Worm (Caenorhabditis elegans): ENCODE results near the gene C14C10.10.
A peak's percentile ranks its signal among the peaks of the same experiment; 100 is the strongest.

Gene C14C10.10

ce11 chrV:12596795-12597194 lies 2.1 kb downstream of the C14C10.10 start:
- peak; percentile 66 for TF ChIP-seq ceh-48 (tag; optimal IDR thresholded peaks at IDR 0.05)
- TF ChIP-seq sox-2 (GFP tag; IDR thresholded peaks at IDR 0.05), result no peak
- peak; percentile 89 for TF ChIP-seq elt-2 (tag; optimal IDR thresholded peaks at IDR 0.05)
- no peak for TF ChIP-seq ceh-22 (tag; optimal IDR thresholded peaks at IDR 0.05)
- TF ChIP-seq fax-1 (tag; optimal IDR thresholded peaks at IDR 0.05), result peak; percentile 46
- TF ChIP-seq pha-4 (tag; optimal IDR thresholded peaks at IDR 0.05), result no peak
- TF ChIP-seq ttx-3 (tag; optimal IDR thresholded peaks at IDR 0.05), result no peak
- peak; percentile 48 for TF ChIP-seq zip-5 (tag; optimal IDR thresholded peaks at IDR 0.05)
- peak; percentile 60 for TF ChIP-seq eyg-1 (tag; optimal IDR thresholded peaks at IDR 0.05)
- peak; percentile 68 for TF ChIP-seq ceh-14 (tag; optimal IDR thresholded peaks at IDR 0.05)
- peak; percentile 56 for TF ChIP-seq ceh-18 (tag; optimal IDR thresholded peaks at IDR 0.05)
- TF ChIP-seq pat-9 (tag; optimal IDR thresholded peaks at IDR 0.05), result peak; percentile 42
- no peak for TF ChIP-seq ama-1 (optimal IDR thresholded peaks at IDR 0.05)
- peak; percentile 23 for TF ChIP-seq npax-4 (tag; optimal IDR thresholded peaks at IDR 0.05)
- TF ChIP-seq K02D7.2 (tag; optimal IDR thresholded peaks at IDR 0.05), result peak; percentile 40
- TF ChIP-seq hlh-15 (tag; optimal IDR thresholded peaks at IDR 0.05), result peak; percentile 33
- TF ChIP-seq che-1 (tag; optimal IDR thresholded peaks at IDR 0.05), result peak; percentile 66
- TF ChIP-seq ztf-16 (tag; optimal IDR thresholded peaks at IDR 0.05), result peak; percentile 65
- peak; percentile 55 for TF ChIP-seq tbx-2 (tag; optimal IDR thresholded peaks at IDR 0.05)
- peak; percentile 78 for TF ChIP-seq ceh-34 (tag; optimal IDR thresholded peaks at IDR 0.05)
- TF ChIP-seq ceh-45 (GFP tag; IDR thresholded peaks at IDR 0.05), result no peak
- peak; percentile 64 for TF ChIP-seq rnt-1 (tag; optimal IDR thresholded peaks at IDR 0.05)
- TF ChIP-seq ceh-31 (tag; optimal IDR thresholded peaks at IDR 0.05), result peak; percentile 54
- TF ChIP-seq gmeb-2 (tag; optimal IDR thresholded peaks at IDR 0.05), result peak; percentile 64
- peak; percentile 31 for TF ChIP-seq hlh-8 (tag; optimal IDR thresholded peaks at IDR 0.05)
- peak; percentile 52 for TF ChIP-seq dve-1 (tag; optimal IDR thresholded peaks at IDR 0.05)
- no peak for TF ChIP-seq pax-1 (tag; optimal IDR thresholded peaks at IDR 0.05)
- peak; percentile 58 for TF ChIP-seq hlh-13 (GFP tag; optimal IDR thresholded peaks at IDR 0.05)
- TF ChIP-seq elt-4 (tag; optimal IDR thresholded peaks at IDR 0.05), result no peak
- peak; percentile 63 for TF ChIP-seq syd-9 (tag; optimal IDR thresholded peaks at IDR 0.05)
- no peak for TF ChIP-seq K09A11.1 (tag; optimal IDR thresholded peaks at IDR 0.05; ENCODE audit: insufficient read depth)
- TF ChIP-seq F13H6.1 (tag; optimal IDR thresholded peaks at IDR 0.05), result peak; percentile 29
- peak; percentile 38; the same call in 1 of the 2 replicates for TF ChIP-seq unc-3 (GFP tag; conservative IDR thresholded peaks at IDR 0.05)
- peak; percentile 2 for TF ChIP-seq unc-3 (tag; optimal IDR thresholded peaks at IDR 0.05)
- peak; percentile 53 for TF ChIP-seq fkh-6 (tag; optimal IDR thresholded peaks at IDR 0.05)
- TF ChIP-seq nhr-232 (tag; optimal IDR thresholded peaks at IDR 0.05), result peak; percentile 51
- TF ChIP-seq pha-2 (tag; optimal IDR thresholded peaks at IDR 0.05), result peak; percentile 72
- TF ChIP-seq C38D4.7 (GFP tag; optimal IDR thresholded peaks at IDR 0.05), result peak; percentile 35
- TF ChIP-seq ets-4 (tag; optimal IDR thresholded peaks at IDR 0.05), result no peak
- TF ChIP-seq T23F11.4 (GFP tag; optimal IDR thresholded peaks at IDR 0.05), result no peak
- TF ChIP-seq lin-11 (tag; optimal IDR thresholded peaks at IDR 0.05), result peak; percentile 54
- TF ChIP-seq ceh-30 (tag; optimal IDR thresholded peaks at IDR 0.05), result no peak
- TF ChIP-seq unc-86 (tag; optimal IDR thresholded peaks at IDR 0.05), result peak; percentile 37
- TF ChIP-seq madf-2 (tag; optimal IDR thresholded peaks at IDR 0.05), result peak; percentile 24
- TF ChIP-seq nhr-11 (tag; optimal IDR thresholded peaks at IDR 0.05), result no peak
- TF ChIP-seq lim-6 (tag; optimal IDR thresholded peaks at IDR 0.05), result no peak
- TF ChIP-seq odd-2 (tag; optimal IDR thresholded peaks at IDR 0.05), result peak; percentile 37
- no peak for TF ChIP-seq hlh-30 (tag; optimal IDR thresholded peaks at IDR 0.05; ENCODE audit: insufficient read depth)
- TF ChIP-seq fkh-10 (GFP tag; optimal IDR thresholded peaks at IDR 0.05), result no peak
- TF ChIP-seq ceh-6 (GFP tag; optimal IDR thresholded peaks at IDR 0.05), result peak; percentile 63
- no peak for TF ChIP-seq mec-3 (tag; optimal IDR thresholded peaks at IDR 0.05; ENCODE audit: borderline replicate concordance)
- no peak for TF ChIP-seq ceh-9 (tag; optimal IDR thresholded peaks at IDR 0.05)
- TF ChIP-seq ceh-19 (GFP tag; optimal IDR thresholded peaks at IDR 0.05), result peak; percentile 54
- TF ChIP-seq ahr-1 (tag; optimal IDR thresholded peaks at IDR 0.05), result no peak

Measured in whole organism, late embryonic.